Fruit fly (Drosophila melanogaster): ENCODE measurements around the gene Pgk.

DNA sequence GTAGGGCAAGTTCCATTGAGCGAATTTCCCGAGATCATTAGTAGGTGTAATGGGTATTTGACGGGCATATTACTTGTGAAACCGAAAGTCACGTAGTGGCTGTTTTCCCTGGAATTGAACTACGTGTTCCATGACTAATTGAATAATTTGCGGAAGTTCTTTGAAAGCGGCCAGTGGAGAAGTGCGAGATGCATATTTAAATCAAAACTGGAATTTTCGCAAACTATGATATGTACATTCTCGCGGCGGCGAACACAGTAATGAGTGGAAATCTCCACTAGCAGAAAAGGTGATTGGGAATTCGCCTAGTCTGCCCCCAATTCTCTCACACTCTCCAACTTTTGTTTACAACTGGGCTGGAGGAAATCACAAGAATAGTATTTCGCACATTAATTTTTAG is 17.9 kb downstream of the Pgk start:
- no peak for TF ChIP-seq CG6854 (GFP tag; optimal IDR thresholded peaks at IDR 0.05)
- TF ChIP-seq zf30C (GFP tag; optimal IDR thresholded peaks at IDR 0.05), result no peak
- TF ChIP-seq H15 (GFP tag; IDR thresholded peaks at IDR 0.05), result no peak
